Worm (Caenorhabditis elegans) whole organism, L2 larva: Measurements from ENCODE around the gene Y22D7AR.6.

Experiments used
- F13H6.1 ChIP-seq: sonication (generic microtip); optimal IDR thresholded peaks from 2 replicates; lab custom pipeline; 2016; ENCODE audit warnings: missing genetic modification characterization, missing compliant biosample characterization
- R02D3.7 ChIP-seq: fragments of 150-350 bp; optimal IDR thresholded peaks from 2 replicates; lab custom pipeline; 2014; ENCODE audit warnings: missing biosample characterization, missing genetic modification characterization
- Y55F3AM.14 ChIP-seq: fragments of 200-800 bp; sonication (Bioruptor generic); optimal IDR thresholded peaks from 2 replicates; lab custom pipeline; 2018; ENCODE audit warnings: mild to moderate bottlenecking, missing genetic modification characterization, missing compliant biosample characterization
- ZK546.5 ChIP-seq: sonication (generic microtip); optimal IDR thresholded peaks from 2 replicates; lab custom pipeline; 2017; ENCODE audit warnings: missing biosample characterization, missing genetic modification characterization
- ceh-16 ChIP-seq: fragments of 150-350 bp; optimal IDR thresholded peaks from 2 replicates; lab custom pipeline; 2014; ENCODE audit warnings: missing biosample characterization, missing genetic modification characterization
- ceh-82 ChIP-seq: fragments of 150-350 bp; optimal IDR thresholded peaks from 2 replicates; lab custom pipeline; 2014; ENCODE audit warnings: missing biosample characterization, missing genetic modification characterization
- crh-2 ChIP-seq: sonication (generic microtip); optimal IDR thresholded peaks from 2 replicates; lab custom pipeline; 2017; ENCODE audit warnings: missing biosample characterization, missing genetic modification characterization
- dmd-4 ChIP-seq: sonication (generic microtip); optimal IDR thresholded peaks from 2 replicates; lab custom pipeline; 2017; ENCODE audit warnings: missing biosample characterization, missing genetic modification characterization
- elt-1 ChIP-seq: fragments of 150-350 bp; optimal IDR thresholded peaks from 2 replicates; lab custom pipeline; 2014; ENCODE audit warnings: missing biosample characterization, missing genetic modification characterization
- elt-3 ChIP-seq: sonication (generic microtip); optimal IDR thresholded peaks from 2 replicates; lab custom pipeline; 2017; ENCODE audit warnings: missing biosample characterization, missing genetic modification characterization
- fos-1 ChIP-seq: fragments of 150-350 bp; optimal IDR thresholded peaks from 2 replicates; lab custom pipeline; 2014; ENCODE audit warnings: missing biosample characterization, missing genetic modification characterization
- lin-11 ChIP-seq: fragments of 150-350 bp; sonication (generic microtip); optimal IDR thresholded peaks from 2 replicates; lab custom pipeline; 2014; ENCODE audit warnings: missing biosample characterization, missing genetic modification characterization, inconsistent platforms, mixed read lengths
- lin-13 ChIP-seq: fragments of 150-350 bp; optimal IDR thresholded peaks from 2 replicates; lab custom pipeline; 2014; ENCODE audit warnings: missing biosample characterization, missing genetic modification reagents, missing genetic modification characterization
- lin-39 ChIP-seq: fragments of 150-350 bp; optimal IDR thresholded peaks from 2 replicates; lab custom pipeline; 2014; ENCODE audit warnings: missing biosample characterization, missing genetic modification reagents, missing genetic modification characterization
- lsy-2 ChIP-seq, 2 experiments: fragments of 150-350 bp in 1 of 2; sonication (generic microtip) in 1 of 2; optimal IDR thresholded peaks; 2 replicates each; lab custom pipeline; 2014 to 2017; ENCODE audit warnings: missing biosample characterization in 2 of 2, missing genetic modification characterization in 2 of 2
- mab-5 ChIP-seq: fragments of 150-350 bp; optimal IDR thresholded peaks from 2 replicates; lab custom pipeline; 2014; ENCODE audit warnings: missing biosample characterization, missing genetic modification characterization
- mbf-1 ChIP-seq: sonication (generic microtip); optimal IDR thresholded peaks from 2 replicates; lab custom pipeline; 2017; ENCODE audit warnings: missing biosample characterization, missing genetic modification characterization
- nhr-10 ChIP-seq: sonication (generic microtip); optimal IDR thresholded peaks from 2 replicates; lab custom pipeline; 2017; ENCODE audit warnings: missing biosample characterization, missing genetic modification characterization
- nhr-12 ChIP-seq: fragments of 150-350 bp; optimal IDR thresholded peaks from 2 replicates; lab custom pipeline; 2014; ENCODE audit warnings: missing biosample characterization, missing genetic modification characterization
- nhr-129 ChIP-seq: fragments of 150-350 bp; optimal IDR thresholded peaks from 2 replicates; lab custom pipeline; 2014; ENCODE audit warnings: missing biosample characterization, missing genetic modification characterization
- nhr-21 ChIP-seq: fragments of 150-350 bp; optimal IDR thresholded peaks from 2 replicates; lab custom pipeline; 2014; ENCODE audit warnings: missing biosample characterization, missing genetic modification characterization
- nhr-23 ChIP-seq: fragments of 150-350 bp; optimal IDR thresholded peaks from 2 replicates; lab custom pipeline; 2014; ENCODE audit warnings: missing biosample characterization, missing genetic modification reagents, missing genetic modification characterization
- nhr-237 ChIP-seq: fragments of 150-350 bp; optimal IDR thresholded peaks from 2 replicates; lab custom pipeline; 2014; ENCODE audit warnings: missing biosample characterization, missing genetic modification characterization
- nhr-25 ChIP-seq: fragments of 150-350 bp; sonication (generic microtip); optimal IDR thresholded peaks from 3 replicates; lab custom pipeline; 2014; ENCODE audit warnings: missing biosample characterization, missing genetic modification characterization
- nhr-6 ChIP-seq: fragments of 150-350 bp; optimal IDR thresholded peaks from 2 replicates; lab custom pipeline; 2014; ENCODE audit warnings: missing biosample characterization, missing genetic modification characterization
- skn-1 ChIP-seq: sonication (generic microtip); optimal IDR thresholded peaks from 2 replicates; lab custom pipeline; 2017; ENCODE audit warnings: missing biosample characterization, missing genetic modification characterization
- sma-9 ChIP-seq, 2 experiments: fragments of 150-350 bp in 1 of 2; sonication (generic microtip) in 1 of 2; optimal IDR thresholded peaks; 2 replicates each; lab custom pipeline; 2014 to 2016; ENCODE audit warnings: missing genetic modification characterization in 2 of 2, mild to moderate bottlenecking in 1 of 2, missing biosample characterization in 1 of 2, missing compliant biosample characterization in 1 of 2, missing genetic modification reagents in 1 of 2, moderate library complexity in 1 of 2
- unc-39 ChIP-seq: fragments of 150-350 bp; optimal IDR thresholded peaks from 2 replicates; lab custom pipeline; 2014; ENCODE audit warnings: missing biosample characterization, missing genetic modification characterization
- unc-55 ChIP-seq: fragments of 150-350 bp; sonication (generic microtip); optimal IDR thresholded peaks from 3 replicates; lab custom pipeline; 2014; ENCODE audit warnings: missing biosample characterization, missing genetic modification reagents, missing genetic modification characterization
- zag-1 ChIP-seq: fragments of 150-350 bp; optimal IDR thresholded peaks from 2 replicates; lab custom pipeline; 2014; ENCODE audit warnings: missing biosample characterization, missing genetic modification characterization
- ztf-1 ChIP-seq: fragments of 200-800 bp; sonication (Bioruptor generic); conservative IDR thresholded peaks from 2 replicates; pipeline ENCODE4 v1.3.6; 2022; ENCODE audit warnings: missing genetic modification characterization, missing compliant biosample characterization
- ztf-11 ChIP-seq: sonication (generic microtip); optimal IDR thresholded peaks from 2 replicates; lab custom pipeline; 2017; ENCODE audit warnings: missing biosample characterization, missing genetic modification characterization
- ztf-4 ChIP-seq: fragments of 150-350 bp; optimal IDR thresholded peaks from 2 replicates; lab custom pipeline; 2014; ENCODE audit warnings: missing biosample characterization, missing genetic modification characterization

The Y22D7AR.6 gene

DNA sequence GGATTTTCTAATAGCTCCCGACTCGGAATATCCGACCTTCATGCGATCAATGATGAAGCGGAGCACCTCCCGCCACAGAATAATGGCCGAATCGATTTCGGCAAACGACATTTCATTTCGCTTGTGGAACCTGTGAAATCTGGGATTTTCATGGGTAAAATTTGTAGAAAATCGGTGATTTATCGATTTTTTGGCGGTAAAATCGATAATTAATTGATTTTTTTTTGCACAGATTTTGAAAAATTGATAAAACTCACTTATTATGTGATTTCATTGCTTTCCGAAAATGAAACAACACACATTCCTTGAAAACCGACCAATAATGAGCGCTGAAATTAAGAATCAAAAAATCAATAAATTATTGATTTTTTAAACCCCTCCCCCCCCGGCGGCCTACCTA, 9.6 kb downstream of the Y22D7AR.6 start:
- no peak for TF ChIP-seq nhr-25 (tag; lab: Kevin White, UChicago)

ce11 chrIII:1665799-1666308, 10.7 kb downstream of the Y22D7AR.6 start, which contains the start of gene Y22D7AR.3:
Gene Y22D7AR.3 (minus strand): TSS chrIII:1665849.
- TF ChIP-seq nhr-237 (tag; lab: Kevin White, UChicago) (no peak), fos-1 (tag; lab: Kevin White, UChicago) (no peak), lin-13 (GFP tag; lab: Kevin White, UChicago) (no peak), nhr-21 (tag; lab: Kevin White, UChicago) (no peak), nhr-6 (tag; lab: Kevin White, UChicago) (no peak), lsy-2 (tag; optimal IDR thresholded peaks at IDR 0.05; lab: Kevin White, UChicago) (no peak), crh-2 (no peak), mbf-1 (tag; lab: Kevin White, UChicago) (no peak), ztf-1 (no peak)

ce11 chrIII:1665373-1665772, 11.1 kb downstream of the Y22D7AR.6 start:
- TF ChIP-seq zag-1 (tag; lab: Kevin White, UChicago) (no peak), lsy-2 (tag; optimal IDR thresholded peaks at IDR 0.05; lab: Kevin White, UChicago) (no peak), unc-55 (GFP tag; lab: Kevin White, UChicago) (no peak), dmd-4 (tag; lab: Kevin White, UChicago) (no peak), nhr-10 (no peak), F13H6.1 (no peak), Y55F3AM.14 (GFP tag; lab: Kevin White, UChicago) (no peak), R02D3.7 (tag; lab: Kevin White, UChicago) (no peak), ztf-1 (no peak)

- TF ChIP-seq nhr-237 (tag; lab: Kevin White, UChicago) (no peak), unc-39 (no peak), ZK546.5 (tag; lab: Kevin White, UChicago) (no peak), lin-11 (tag; lab: Kevin White, UChicago) (no peak), elt-1 (tag; lab: Kevin White, UChicago) (no peak), ztf-4 (tag; lab: Kevin White, UChicago) (no peak), lin-39 (tag; lab: Kevin White, UChicago) (no peak), dmd-4 (tag; lab: Kevin White, UChicago) (no peak), Y55F3AM.14 (GFP tag; lab: Kevin White, UChicago) (no peak), nhr-23 (tag; lab: Kevin White, UChicago) (no peak), ceh-16 (tag; lab: Kevin White, UChicago) (no peak), F13H6.1 (no peak), unc-55 (GFP tag; lab: Kevin White, UChicago) (no peak)
These were observed 11.7 kb downstream of the Y22D7AR.6 start, which contains the start of gene Y22D7AL.16 for ce11 chrIII:1664761-1665266. Gene Y22D7AL.16 (minus strand): TSS chrIII:1665216.

ce11 chrIII:1663056-1663455, 13.5 kb downstream of the Y22D7AR.6 start:
- no peak for TF ChIP-seq Y55F3AM.14 (GFP tag; lab: Kevin White, UChicago)
- no peak for TF ChIP-seq crh-2
- no peak for TF ChIP-seq nhr-12
- TF ChIP-seq ceh-82 (tag; lab: Kevin White, UChicago), result no peak
- TF ChIP-seq R02D3.7 (tag; lab: Kevin White, UChicago), result no peak
- TF ChIP-seq ZK546.5 (tag; lab: Kevin White, UChicago), result no peak
- TF ChIP-seq zag-1 (tag; lab: Kevin White, UChicago), result no peak
- TF ChIP-seq skn-1 (tag; lab: Kevin White, UChicago), result no peak
- TF ChIP-seq sma-9 (GFP tag; optimal IDR thresholded peaks at IDR 0.05; lab: Kevin White, UChicago), result no peak
- no peak for TF ChIP-seq sma-9 (tag; optimal IDR thresholded peaks at IDR 0.05; lab: Kevin White, UChicago)
- TF ChIP-seq ztf-4 (tag; lab: Kevin White, UChicago), result no peak

DNA sequence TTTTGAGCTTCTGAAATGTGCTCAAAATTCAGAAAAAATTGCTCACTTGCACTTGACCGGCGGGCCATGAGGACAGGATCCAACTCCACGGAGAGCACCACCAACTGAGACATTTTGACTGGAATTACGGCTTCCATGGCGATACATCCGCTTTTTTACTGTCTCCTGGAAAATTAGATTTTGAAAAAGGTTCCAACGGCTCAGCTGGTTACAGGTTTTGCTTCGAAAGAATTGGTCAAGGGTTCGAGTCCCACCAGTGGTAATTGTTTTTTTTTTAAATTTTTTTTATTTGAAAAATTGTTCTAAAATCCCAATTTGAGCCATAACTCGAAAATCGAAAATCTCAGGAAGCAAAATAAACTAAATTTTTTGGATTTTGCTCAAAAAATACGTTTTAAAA, 14.1 kb downstream of the Y22D7AR.6 start:
- TF ChIP-seq nhr-129 (tag; lab: Kevin White, UChicago) (no peak), ceh-82 (tag; lab: Kevin White, UChicago) (no peak), lsy-2 (tag; optimal IDR thresholded peaks at IDR 0.05; lab: Kevin White, UChicago) (no peak), nhr-21 (tag; lab: Kevin White, UChicago) (no peak), elt-3 (tag; lab: Kevin White, UChicago) (no peak), nhr-6 (tag; lab: Kevin White, UChicago) (no peak), unc-39 (no peak), mab-5 (no peak), ztf-11 (tag; lab: Kevin White, UChicago) (no peak)
